Fruit fly (Drosophila melanogaster) whole organism, embryonic: ENCODE data around the gene osi.

Source experiments
- CG10209 ChIP-seq: fragments of 200-800 bp; sonication (Bioruptor generic); optimal IDR thresholded peaks from 3 replicates; lab custom pipeline; 2017; ENCODE audit warnings: missing biosample characterization, mild to moderate bottlenecking, missing genetic modification characterization, missing genetic modification reagents
- CG11085 ChIP-seq: fragments of 200-800 bp; sonication (Bioruptor generic); IDR thresholded peaks from 2 replicates; pipeline ENCODE4 v1.3.6; 2022; ENCODE audit warnings: missing biosample characterization, missing genetic modification characterization
- CG11696 ChIP-seq: fragments of 200-800 bp; sonication (Bioruptor generic); IDR thresholded peaks from 2 replicates; pipeline ENCODE4 v1.3.6; 2022; ENCODE audit warnings: missing biosample characterization, missing genetic modification characterization
- CG14050 ChIP-seq: fragments of 200-800 bp; sonication (Bioruptor generic); IDR thresholded peaks from 3 replicates; pipeline ENCODE4 v1.3.6; 2022; ENCODE audit warnings: missing biosample characterization, missing genetic modification characterization
- CG1602 ChIP-seq: fragments of 200-800 bp; sonication (Bioruptor generic); optimal IDR thresholded peaks from 3 replicates; lab custom pipeline; 2016; ENCODE audit warnings: missing biosample characterization, missing genetic modification characterization
- CG17328 ChIP-seq: fragments of 200-800 bp; sonication (Bioruptor generic); IDR thresholded peaks from 2 replicates; pipeline ENCODE4 v1.3.6; 2022; ENCODE audit warnings: missing biosample characterization, missing genetic modification characterization
- CG17568 ChIP-seq: fragments of 200-800 bp; sonication (Bioruptor generic); optimal IDR thresholded peaks from 2 replicates; lab custom pipeline; 2018; ENCODE audit warnings: missing biosample characterization, mild to moderate bottlenecking, missing genetic modification characterization, moderate library complexity
- CG2875 ChIP-seq: fragments of 200-800 bp; sonication (Bioruptor generic); optimal IDR thresholded peaks from 2 replicates; lab custom pipeline; 2017; ENCODE audit warnings: missing biosample characterization, mild to moderate bottlenecking, missing genetic modification characterization, missing genetic modification reagents
- CG30431 ChIP-seq: fragments of 200-800 bp; sonication (Bioruptor generic); optimal IDR thresholded peaks from 2 replicates; lab custom pipeline; 2017; ENCODE audit warnings: missing biosample characterization, missing genetic modification characterization
- CG3163 ChIP-seq: fragments of 200-800 bp; sonication (Bioruptor generic); optimal IDR thresholded peaks from 3 replicates; lab custom pipeline; 2016; ENCODE audit warnings: missing biosample characterization, missing genetic modification characterization
- CG34376 ChIP-seq: fragments of 200-800 bp; sonication (Bioruptor generic); optimal IDR thresholded peaks from 2 replicates; lab custom pipeline; 2018; ENCODE audit warnings: missing biosample characterization, mild to moderate bottlenecking, missing genetic modification characterization
- CG4282 ChIP-seq: fragments of 200-800 bp; sonication (Bioruptor generic); optimal IDR thresholded peaks from 2 replicates; lab custom pipeline; 2016; ENCODE audit warnings: missing biosample characterization, missing genetic modification characterization
- CG43689 ChIP-seq: fragments of 200-800 bp; sonication (Bioruptor generic); IDR thresholded peaks from 2 replicates; pipeline ENCODE4 v1.3.6; 2022; ENCODE audit warnings: missing biosample characterization, missing genetic modification characterization
- CG6765 ChIP-seq: fragments of 200-800 bp; sonication (Bioruptor generic); optimal IDR thresholded peaks from 3 replicates; lab custom pipeline; 2017; ENCODE audit warnings: missing biosample characterization, mild to moderate bottlenecking, missing genetic modification characterization
- CG7745 ChIP-seq: fragments of 200-800 bp; sonication (Bioruptor generic); optimal IDR thresholded peaks from 2 replicates; lab custom pipeline; 2018; ENCODE audit warnings: missing biosample characterization, mild to moderate bottlenecking, missing genetic modification characterization, moderate library complexity
- CG7963 ChIP-seq: fragments of 200-800 bp; sonication (Bioruptor generic); IDR thresholded peaks from 3 replicates; pipeline ENCODE4 v1.3.6; 2022; ENCODE audit warnings: missing biosample characterization, missing genetic modification characterization; ENCODE audit not compliant: partially characterized antibody
- CG7987 ChIP-seq: fragments of 200-800 bp; sonication (Bioruptor generic); optimal IDR thresholded peaks from 2 replicates; lab custom pipeline; 2018; ENCODE audit warnings: missing biosample characterization, mild to moderate bottlenecking, missing genetic modification characterization, moderate library complexity
- CG9727 ChIP-seq: fragments of 200-800 bp; sonication (Bioruptor generic); optimal IDR thresholded peaks from 3 replicates; lab custom pipeline; 2017; ENCODE audit warnings: missing biosample characterization, mild to moderate bottlenecking, missing genetic modification characterization
- Hand ChIP-seq: fragments of 200-800 bp; sonication (Bioruptor generic); optimal IDR thresholded peaks from 2 replicates; lab custom pipeline; 2017; ENCODE audit warnings: mild to moderate bottlenecking, missing biosample characterization, missing genetic modification reagents, missing genetic modification characterization
- Hmr ChIP-seq: fragments of 200-800 bp; sonication (Bioruptor generic); optimal IDR thresholded peaks from 3 replicates; lab custom pipeline; 2017; ENCODE audit warnings: mild to moderate bottlenecking, missing biosample characterization, missing genetic modification reagents, missing genetic modification characterization
- Hr78 ChIP-seq, 2 experiments: fragments of 200-800 bp in 1 of 2; fragments of >200 bp in 1 of 2; sonication (Bioruptor generic) in 1 of 2; optimal IDR thresholded peaks; 2 replicates each; lab custom pipeline; 2017 to 2019; ENCODE audit warnings: missing biosample characterization in 2 of 2, missing genetic modification characterization in 2 of 2, mild to moderate bottlenecking in 1 of 2, moderate library complexity in 1 of 2
- Lpt ChIP-seq: fragments of >200 bp; optimal IDR thresholded peaks from 2 replicates; lab custom pipeline; 2018; ENCODE audit warnings: missing biosample characterization, missing genetic modification characterization
- MBD-R2 ChIP-seq: fragments of 200-800 bp; sonication (Bioruptor generic); IDR thresholded peaks from 2 replicates; pipeline ENCODE4 v1.3.6; 2022; ENCODE audit warnings: missing biosample characterization, missing genetic modification characterization
- MESR4 ChIP-seq: fragments of 200-800 bp; sonication (Bioruptor generic); optimal IDR thresholded peaks from 2 replicates; lab custom pipeline; 2018; ENCODE audit warnings: missing biosample characterization, mild to moderate bottlenecking, missing genetic modification characterization, moderate library complexity
- Med ChIP-seq: fragments of 200-800 bp; sonication (Bioruptor generic); peaks from one replicate; lab custom pipeline; 2016; ENCODE audit warnings: missing biosample characterization, missing genetic modification characterization, mild to moderate bottlenecking, inconsistent platforms, moderate library complexity
- Meics ChIP-seq: fragments of 200-800 bp; sonication (Bioruptor generic); optimal IDR thresholded peaks from 2 replicates; lab custom pipeline; 2017; ENCODE audit warnings: missing biosample characterization, mild to moderate bottlenecking, missing genetic modification characterization
- NC2α ChIP-seq: fragments of 200-800 bp; sonication (Bioruptor generic); optimal IDR thresholded peaks from 2 replicates; lab custom pipeline; 2016; ENCODE audit warnings: missing biosample characterization, missing genetic modification characterization
- bab2 ChIP-seq: fragments of 200-800 bp; sonication (Bioruptor generic); optimal IDR thresholded peaks from 2 replicates; lab custom pipeline; 2016; ENCODE audit warnings: missing biosample characterization, missing genetic modification characterization
- bigmax ChIP-seq: fragments of 200-800 bp; sonication (Bioruptor generic); optimal IDR thresholded peaks from 2 replicates; lab custom pipeline; 2018; ENCODE audit warnings: missing biosample characterization, mild to moderate bottlenecking, missing genetic modification characterization
- cad ChIP-seq: fragments of >200 bp; optimal IDR thresholded peaks from 2 replicates; lab custom pipeline; 2017; ENCODE audit warnings: missing biosample characterization, missing genetic modification characterization
- cas ChIP-seq: fragments of 200-800 bp; sonication (Bioruptor generic); IDR thresholded peaks from 2 replicates; pipeline ENCODE4 v1.3.6; 2022; ENCODE audit warnings: missing biosample characterization, missing genetic modification characterization
- chn ChIP-seq: fragments of 200-800 bp; sonication (Bioruptor generic); optimal IDR thresholded peaks from 2 replicates; lab custom pipeline; 2016; ENCODE audit warnings: missing biosample characterization, missing genetic modification characterization
- ci ChIP-seq: fragments of 200-800 bp; sonication (Bioruptor generic); IDR thresholded peaks from 3 replicates; pipeline ENCODE4 v1.3.6; 2022; ENCODE audit warnings: missing biosample characterization, missing genetic modification characterization
- cwo ChIP-seq: fragments of 200-800 bp; sonication (Bioruptor generic); optimal IDR thresholded peaks from 3 replicates; lab custom pipeline; 2017; ENCODE audit warnings: missing biosample characterization, missing genetic modification characterization, mild to moderate bottlenecking, moderate library complexity, missing genetic modification reagents
- dysf ChIP-seq: fragments of 200-800 bp; sonication (Bioruptor generic); IDR thresholded peaks from 3 replicates; pipeline ENCODE4 v1.3.6; 2022; ENCODE audit warnings: missing biosample characterization, missing genetic modification characterization
- eve ChIP-seq, 2 experiments: fragments of >200 bp; optimal IDR thresholded peaks; 2 replicates each; lab custom pipeline; 2017; ENCODE audit warnings: missing biosample characterization in 2 of 2, missing genetic modification characterization in 2 of 2
- fd3F ChIP-seq: fragments of 200-800 bp; sonication (Bioruptor generic); optimal IDR thresholded peaks from 2 replicates; lab custom pipeline; 2018; ENCODE audit warnings: missing biosample characterization, mild to moderate bottlenecking, missing genetic modification characterization, moderate library complexity
- ftz-f1 ChIP-seq: fragments of 200-800 bp; sonication (Bioruptor generic); optimal IDR thresholded peaks from 2 replicates; lab custom pipeline; 2016; ENCODE audit warnings: missing biosample characterization, missing genetic modification characterization
- maf-S ChIP-seq: fragments of 200-800 bp; sonication (Bioruptor generic); optimal IDR thresholded peaks from 2 replicates; lab custom pipeline; 2016; ENCODE audit warnings: missing biosample characterization, missing genetic modification characterization
- mam ChIP-seq: fragments of 200-800 bp; sonication (Bioruptor generic); optimal IDR thresholded peaks from 3 replicates; lab custom pipeline; 2016; ENCODE audit warnings: missing biosample characterization, missing genetic modification characterization
- mirr ChIP-seq: fragments of 200-800 bp; sonication (Bioruptor generic); optimal IDR thresholded peaks from 3 replicates; lab custom pipeline; 2018; ENCODE audit warnings: missing biosample characterization, mild to moderate bottlenecking, missing genetic modification characterization
- mld ChIP-seq: fragments of 200-800 bp; sonication (Bioruptor generic); IDR thresholded peaks from 3 replicates; pipeline ENCODE4 v1.3.6; 2022; ENCODE audit warnings: missing biosample characterization, missing genetic modification characterization; ENCODE audit not compliant: partially characterized antibody
- p53 ChIP-seq: fragments of 200-800 bp; sonication (Bioruptor generic); optimal IDR thresholded peaks from 2 replicates; lab custom pipeline; 2016; ENCODE audit warnings: missing biosample characterization, missing genetic modification characterization
- sens-2 ChIP-seq: fragments of 200-800 bp; sonication (Bioruptor generic); IDR thresholded peaks from 2 replicates; pipeline ENCODE4 v1.3.6; 2022; ENCODE audit warnings: missing biosample characterization, missing genetic modification characterization
- slou ChIP-seq: fragments of 200-800 bp; sonication (Bioruptor generic); optimal IDR thresholded peaks from 3 replicates; lab custom pipeline; 2016; ENCODE audit warnings: missing biosample characterization, missing genetic modification characterization
- ttk ChIP-seq: fragments of 200-800 bp; sonication (Bioruptor generic); IDR thresholded peaks from 2 replicates; pipeline ENCODE4 v2.1.2; 2022; ENCODE audit warnings: missing biosample characterization, missing genetic modification characterization
- unpg ChIP-seq: fragments of 200-800 bp; sonication (Bioruptor generic); optimal IDR thresholded peaks from 3 replicates; lab custom pipeline; 2018; ENCODE audit warnings: missing biosample characterization, mild to moderate bottlenecking, missing genetic modification characterization, moderate library complexity
- vnd ChIP-seq: fragments of 200-800 bp; sonication (Bioruptor generic); IDR thresholded peaks from 3 replicates; pipeline ENCODE4 v1.3.6; 2022; ENCODE audit warnings: missing biosample characterization, missing genetic modification characterization; ENCODE audit not compliant: partially characterized antibody
- z ChIP-seq: fragments of 200-800 bp; sonication (Bioruptor generic); IDR thresholded peaks from 3 replicates; pipeline ENCODE4 v1.3.6; 2022; ENCODE audit warnings: missing biosample characterization, missing genetic modification characterization

The osi gene

dm6 chr2L:16882871-16883849 lies 4.6 kb downstream of the osi start:
- peak; percentile 77 for TF ChIP-seq Med
- TF ChIP-seq chn (GFP tag; lab: Kevin White, UChicago): no peak
- TF ChIP-seq mirr (GFP tag; lab: Kevin White, UChicago): peak; percentile 98
- no peak for TF ChIP-seq Meics (GFP tag; lab: Kevin White, UChicago)
- peak in 1 of 2 experiments; percentile 97 for TF ChIP-seq Hr78 (GFP tag; optimal IDR thresholded peaks at IDR 0.05; lab: Kevin White, UChicago)
- peak; percentile 47; the same call in 2 of the 3 replicates for TF ChIP-seq ci (GFP tag; lab: Robert Waterston, UW)
- TF ChIP-seq Lpt (GFP tag; lab: Kevin White, UChicago): no peak
- no peak for TF ChIP-seq CG17568 (GFP tag; lab: Kevin White, UChicago)
- no peak for TF ChIP-seq bigmax
- no peak for TF ChIP-seq CG7987 (GFP tag; lab: Kevin White, UChicago)
- no peak for TF ChIP-seq CG17328 (GFP tag; lab: Robert Waterston, UW)
- TF ChIP-seq cas (GFP tag; lab: Robert Waterston, UW): no peak
- TF ChIP-seq ftz-f1 (GFP tag; lab: Kevin White, UChicago): peak; percentile 30
- no peak for TF ChIP-seq CG11085
- no peak for TF ChIP-seq MESR4
- TF ChIP-seq p53 (GFP tag; lab: Kevin White, UChicago): no peak
- TF ChIP-seq CG10209: peak; percentile 9
- TF ChIP-seq CG43689 (GFP tag; lab: Robert Waterston, UW): no peak
- peak; percentile 8 for TF ChIP-seq Hmr (GFP tag; lab: Kevin White, UChicago)
- TF ChIP-seq CG7963 (GFP tag; lab: Robert Waterston, UW): no peak
- no peak for TF ChIP-seq fd3F (GFP tag; lab: Kevin White, UChicago)
- TF ChIP-seq CG2875 (GFP tag; lab: Kevin White, UChicago): no peak
- TF ChIP-seq unpg: no peak
- TF ChIP-seq Hand (GFP tag; lab: Kevin White, UChicago): no peak
- TF ChIP-seq z (GFP tag; lab: Robert Waterston, UW): no peak
- TF ChIP-seq eve (GFP tag; optimal IDR thresholded peaks at IDR 0.05; lab: Kevin White, UChicago): peak in 1 of 2 experiments; percentile 35
- TF ChIP-seq NC2α: no peak
- TF ChIP-seq MBD-R2 (GFP tag; lab: Robert Waterston, UW): no peak
- TF ChIP-seq CG7745 (tag; lab: Kevin White, UChicago): no peak
- TF ChIP-seq CG1602 (GFP tag; lab: Kevin White, UChicago): no peak
- TF ChIP-seq CG3163 (GFP tag; lab: Kevin White, UChicago): no peak
- TF ChIP-seq CG11696 (GFP tag; lab: Robert Waterston, UW): no peak
- TF ChIP-seq CG30431 (GFP tag; lab: Kevin White, UChicago): no peak
- TF ChIP-seq bab2 (GFP tag; lab: Kevin White, UChicago): no peak
- TF ChIP-seq CG9727: no peak
- TF ChIP-seq mld: no peak
- no peak for TF ChIP-seq vnd (GFP tag; lab: Robert Waterston, UW)
- TF ChIP-seq mam (GFP tag; lab: Kevin White, UChicago): no peak
- no peak for TF ChIP-seq CG4282 (GFP tag; lab: Kevin White, UChicago)
- TF ChIP-seq slou (GFP tag; lab: Kevin White, UChicago): no peak
- TF ChIP-seq cad (GFP tag; lab: Kevin White, UChicago): no peak
- no peak for TF ChIP-seq dysf
- TF ChIP-seq cwo (GFP tag; lab: Kevin White, UChicago): peak; percentile 9
- TF ChIP-seq CG14050 (GFP tag; lab: Robert Waterston, UW): no peak
- TF ChIP-seq sens-2 (GFP tag; lab: Robert Waterston, UW): no peak
- no peak for TF ChIP-seq CG6765
- TF ChIP-seq maf-S: no peak
- TF ChIP-seq CG34376 (GFP tag; lab: Kevin White, UChicago): peak; percentile 84
- TF ChIP-seq ttk (GFP tag; lab: Robert Waterston, UW): no peak
